Worm (Caenorhabditis elegans) whole organism, early embryonic: Measurements from ENCODE around the gene unc-46.

Experiments
- ama-1 ChIP-seq: fragments of 150-350 bp; optimal IDR thresholded peaks from 2 replicates; lab custom pipeline; 2014
- tbx-11 ChIP-seq: fragments of 200-800 bp; sonication (Bioruptor generic); IDR thresholded peaks from 2 replicates; pipeline ENCODE4 v1.3.6; 2022; ENCODE audit warnings: missing genetic modification characterization, missing compliant biosample characterization

DNA sequence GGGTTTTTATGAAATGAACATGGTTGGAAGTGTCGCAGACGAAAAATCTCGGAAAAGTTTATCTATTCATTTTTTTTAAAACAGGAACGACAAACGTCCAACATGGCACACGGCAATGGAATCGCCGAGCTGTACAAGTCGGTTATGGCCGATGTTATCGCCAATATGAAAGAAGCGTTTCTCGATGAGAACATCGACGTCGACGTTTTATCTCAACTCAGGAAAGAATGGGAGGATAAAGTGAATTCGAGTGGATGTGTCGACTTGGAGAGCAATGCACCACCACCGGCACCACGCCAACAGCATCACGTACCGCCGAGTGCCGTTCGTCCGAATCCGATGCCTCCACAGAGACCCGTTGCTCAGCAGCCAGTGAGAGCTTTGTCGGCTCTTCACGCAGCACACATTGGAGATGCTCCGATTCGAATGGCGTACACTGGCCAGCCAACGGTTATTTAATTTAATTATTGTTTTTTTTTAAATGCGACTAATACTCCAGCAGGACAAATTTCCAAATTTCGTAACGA, 48.7 kb downstream of the unc-46 start:
- TF ChIP-seq tbx-11 (GFP tag; lab: Robert Waterston, UW) (no peak), ama-1 (lab: Kevin White, UChicago) (no peak)
